Fruit fly (Drosophila melanogaster) whole organism, embryonic: ENCODE results near the gene Gr93d.

ENCODE experiments used
- Ada2b ChIP-seq: fragments of 200-800 bp; sonication (Bioruptor generic); IDR thresholded peaks from 2 replicates; pipeline ENCODE4 v1.3.6; 2022; ENCODE audit warnings: missing biosample characterization, missing genetic modification characterization
- Bteb2 ChIP-seq: fragments of 200-800 bp; sonication (Bioruptor generic); optimal IDR thresholded peaks from 2 replicates; lab custom pipeline; 2016; ENCODE audit warnings: missing biosample characterization, missing genetic modification characterization
- C15 ChIP-seq: fragments of 200-800 bp; sonication (Bioruptor generic); IDR thresholded peaks from 3 replicates; pipeline ENCODE4 v1.3.6; 2022; ENCODE audit warnings: missing biosample characterization, missing genetic modification characterization
- CG10274 ChIP-seq: fragments of 200-800 bp; sonication (Bioruptor generic); optimal IDR thresholded peaks from 3 replicates; lab custom pipeline; 2017; ENCODE audit warnings: missing biosample characterization, mild to moderate bottlenecking, missing genetic modification characterization
- CG10321 ChIP-seq: fragments of 200-800 bp; sonication (Bioruptor generic); IDR thresholded peaks from 2 replicates; pipeline ENCODE4 v1.3.6; 2022; ENCODE audit warnings: missing biosample characterization, missing genetic modification characterization
- CG12219 ChIP-seq: fragments of 200-800 bp; sonication (Bioruptor generic); optimal IDR thresholded peaks from 3 replicates; lab custom pipeline; 2018; ENCODE audit warnings: missing biosample characterization, mild to moderate bottlenecking, missing genetic modification characterization
- CG12236 ChIP-seq: fragments of 200-800 bp; sonication (Bioruptor generic); optimal IDR thresholded peaks from 2 replicates; lab custom pipeline; 2016; ENCODE audit warnings: missing biosample characterization, missing genetic modification characterization
- CG12391 ChIP-seq: fragments of 200-800 bp; sonication (Bioruptor generic); optimal IDR thresholded peaks from 3 replicates; lab custom pipeline; 2018; ENCODE audit warnings: missing biosample characterization, mild to moderate bottlenecking, missing genetic modification characterization, moderate library complexity
- CG12769 ChIP-seq: fragments of 200-800 bp; sonication (Bioruptor generic); optimal IDR thresholded peaks from 2 replicates; lab custom pipeline; 2019; ENCODE audit warnings: missing biosample characterization, mild to moderate bottlenecking, missing genetic modification characterization, moderate library complexity
- CG16779 ChIP-seq: fragments of 200-800 bp; sonication (Bioruptor generic); IDR thresholded peaks from 2 replicates; pipeline ENCODE4 v1.3.6; 2022; ENCODE audit warnings: missing biosample characterization, missing genetic modification characterization
- CG16863 ChIP-seq: fragments of 200-800 bp; sonication (Bioruptor generic); optimal IDR thresholded peaks from 3 replicates; lab custom pipeline; 2016; ENCODE audit warnings: missing biosample characterization, missing genetic modification characterization
- CG18599 ChIP-seq: fragments of 200-800 bp; sonication (Bioruptor generic); optimal IDR thresholded peaks from 3 replicates; lab custom pipeline; 2017; ENCODE audit warnings: missing biosample characterization, missing genetic modification characterization, mild to moderate bottlenecking, moderate library complexity, missing genetic modification reagents
- CG2678 ChIP-seq: fragments of 200-800 bp; sonication (Bioruptor generic); optimal IDR thresholded peaks from 3 replicates; lab custom pipeline; 2019; ENCODE audit warnings: missing biosample characterization, mild to moderate bottlenecking, missing genetic modification characterization, moderate library complexity
- CG31365 ChIP-seq: fragments of 200-800 bp; sonication (Bioruptor generic); optimal IDR thresholded peaks from 2 replicates; lab custom pipeline; 2018; ENCODE audit warnings: missing biosample characterization, mild to moderate bottlenecking, missing genetic modification characterization
- CG31441 ChIP-seq: fragments of 200-800 bp; sonication (Bioruptor generic); IDR thresholded peaks from 2 replicates; pipeline ENCODE4 v1.3.6; 2022; ENCODE audit warnings: missing biosample characterization, missing genetic modification characterization
- CG3163 ChIP-seq: fragments of 200-800 bp; sonication (Bioruptor generic); optimal IDR thresholded peaks from 3 replicates; lab custom pipeline; 2016; ENCODE audit warnings: missing biosample characterization, missing genetic modification characterization
- CG32772 ChIP-seq: fragments of 200-800 bp; sonication (Bioruptor generic); IDR thresholded peaks from 2 replicates; pipeline ENCODE4 v1.3.6; 2022; ENCODE audit warnings: missing biosample characterization, missing genetic modification characterization
- CG33557 ChIP-seq: fragments of 200-800 bp; sonication (Bioruptor generic); optimal IDR thresholded peaks from 2 replicates; lab custom pipeline; 2019; ENCODE audit warnings: missing biosample characterization, mild to moderate bottlenecking, missing genetic modification characterization, moderate library complexity
- CG3407 ChIP-seq: fragments of 200-800 bp; sonication (Bioruptor generic); optimal IDR thresholded peaks from 2 replicates; lab custom pipeline; 2018; ENCODE audit warnings: missing biosample characterization, mild to moderate bottlenecking, missing genetic modification characterization
- CG34224 ChIP-seq: fragments of 200-800 bp; sonication (Bioruptor generic); IDR thresholded peaks from 3 replicates; pipeline ENCODE4 v1.3.6; 2022; ENCODE audit warnings: missing biosample characterization, missing genetic modification characterization; ENCODE audit not compliant: partially characterized antibody
- CG5245 ChIP-seq: fragments of 200-800 bp; sonication (Bioruptor generic); optimal IDR thresholded peaks from 3 replicates; lab custom pipeline; 2016; ENCODE audit warnings: missing biosample characterization, missing genetic modification characterization
- CG7357 ChIP-seq: fragments of 200-800 bp; sonication (Bioruptor generic); IDR thresholded peaks from 3 replicates; pipeline ENCODE4 v1.3.6; 2022; ENCODE audit warnings: missing biosample characterization, missing genetic modification characterization
- CG8281 ChIP-seq: fragments of 200-800 bp; sonication (Bioruptor generic); optimal IDR thresholded peaks from 2 replicates; lab custom pipeline; 2018; ENCODE audit warnings: missing biosample characterization, mild to moderate bottlenecking, missing genetic modification characterization, moderate library complexity
- Camta ChIP-seq: fragments of 200-800 bp; sonication (Bioruptor generic); optimal IDR thresholded peaks from 2 replicates; lab custom pipeline; 2016; ENCODE audit warnings: missing biosample characterization, missing genetic modification characterization
- CoRest ChIP-seq: fragments of 200-800 bp; sonication (Bioruptor generic); optimal IDR thresholded peaks from 3 replicates; lab custom pipeline; 2018; ENCODE audit warnings: missing biosample characterization, mild to moderate bottlenecking, missing genetic modification characterization, moderate library complexity
- D19A ChIP-seq: fragments of 200-800 bp; optimal IDR thresholded peaks from 3 replicates; lab custom pipeline; 2019; ENCODE audit warnings: missing biosample characterization, mild to moderate bottlenecking, missing genetic modification characterization, moderate library complexity
- H15 ChIP-seq: fragments of 200-800 bp; sonication (Bioruptor generic); IDR thresholded peaks from 3 replicates; pipeline ENCODE4 v1.3.6; 2022; ENCODE audit warnings: missing biosample characterization, missing genetic modification characterization
- Hmx ChIP-seq: fragments of 200-800 bp; sonication (Bioruptor generic); optimal IDR thresholded peaks from 2 replicates; lab custom pipeline; 2016; ENCODE audit warnings: missing biosample characterization, missing genetic modification characterization
- Lim3 ChIP-seq: fragments of 200-800 bp; sonication (Bioruptor generic); IDR thresholded peaks from 2 replicates; pipeline ENCODE4 v1.3.6; 2022; ENCODE audit warnings: missing biosample characterization, missing genetic modification characterization
- Nf-YB ChIP-seq: fragments of 200-800 bp; sonication (Bioruptor generic); optimal IDR thresholded peaks from 3 replicates; lab custom pipeline; 2019; ENCODE audit warnings: missing biosample characterization, mild to moderate bottlenecking, missing genetic modification characterization, moderate library complexity
- Xrp1 ChIP-seq: fragments of 200-800 bp; sonication (Bioruptor generic); IDR thresholded peaks from 2 replicates; pipeline ENCODE4 v1.3.6; 2022; ENCODE audit warnings: missing biosample characterization, missing genetic modification characterization
- az2 ChIP-seq: fragments of 200-800 bp; sonication (Bioruptor generic); optimal IDR thresholded peaks from 3 replicates; lab custom pipeline; 2016; ENCODE audit warnings: missing biosample characterization, missing genetic modification characterization
- chinmo ChIP-seq: fragments of 200-800 bp; sonication (Bioruptor generic); IDR thresholded peaks from 4 replicates; pipeline ENCODE4 v1.3.6; 2022; ENCODE audit warnings: missing biosample characterization, missing genetic modification characterization; ENCODE audit not compliant: partially characterized antibody
- crp ChIP-seq, 2 experiments: fragments of 200-800 bp; sonication (Bioruptor generic); optimal IDR thresholded peaks; 2 replicates in 1 of 2; 3 replicates in 1 of 2; lab custom pipeline; 2017; ENCODE audit warnings: missing biosample characterization in 2 of 2, missing genetic modification characterization in 2 of 2, mild to moderate bottlenecking in 1 of 2, moderate library complexity in 1 of 2
- dmrt11E ChIP-seq: fragments of 200-800 bp; sonication (Bioruptor generic); optimal IDR thresholded peaks from 3 replicates; lab custom pipeline; 2018; ENCODE audit warnings: missing biosample characterization, mild to moderate bottlenecking, missing genetic modification characterization, moderate library complexity
- dmrt99B ChIP-seq: fragments of 200-800 bp; sonication (Bioruptor generic); optimal IDR thresholded peaks from 2 replicates; lab custom pipeline; 2018; ENCODE audit warnings: missing biosample characterization, mild to moderate bottlenecking, missing genetic modification characterization, moderate library complexity
- esg ChIP-seq: fragments of 200-800 bp; sonication (Bioruptor generic); conservative IDR thresholded peaks from 2 replicates; pipeline ENCODE4 v1.3.6; 2022; ENCODE audit warnings: missing biosample characterization, missing genetic modification characterization
- gce ChIP-seq: fragments of 200-800 bp; sonication (Bioruptor generic); IDR thresholded peaks from 3 replicates; pipeline ENCODE4 v1.3.6; 2022; ENCODE audit warnings: missing biosample characterization, missing genetic modification characterization
- gem ChIP-seq: fragments of 200-800 bp; sonication (Bioruptor generic); optimal IDR thresholded peaks from 2 replicates; lab custom pipeline; 2019; ENCODE audit warnings: missing biosample characterization, mild to moderate bottlenecking, missing genetic modification characterization, moderate library complexity
- gfzf ChIP-seq: fragments of 200-800 bp; sonication (Bioruptor generic); optimal IDR thresholded peaks from 2 replicates; lab custom pipeline; 2016; ENCODE audit warnings: missing biosample characterization, mild to moderate bottlenecking, missing genetic modification characterization, moderate library complexity
- grau ChIP-seq: fragments of 200-800 bp; optimal IDR thresholded peaks from 3 replicates; lab custom pipeline; 2019; ENCODE audit warnings: missing biosample characterization, mild to moderate bottlenecking, missing genetic modification characterization, moderate library complexity
- grn ChIP-seq: fragments of 200-800 bp; sonication (Bioruptor generic); optimal IDR thresholded peaks from 3 replicates; lab custom pipeline; 2017; ENCODE audit warnings: missing biosample characterization, missing genetic modification characterization
- h ChIP-seq: fragments of >200 bp; optimal IDR thresholded peaks from 2 replicates; lab custom pipeline; 2017
- inv ChIP-seq: fragments of 200-800 bp; sonication (Bioruptor generic); IDR thresholded peaks from 2 replicates; pipeline ENCODE4 v1.3.6; 2022; ENCODE audit warnings: missing biosample characterization, missing genetic modification characterization; ENCODE audit not compliant: partially characterized antibody
- otp ChIP-seq: fragments of 200-800 bp; sonication (Bioruptor generic); IDR thresholded peaks from 3 replicates; pipeline ENCODE4, ENCODE4 v1.3.6; 2022; ENCODE audit warnings: missing biosample characterization, missing genetic modification characterization
- rib ChIP-seq: fragments of 200-800 bp; sonication (Bioruptor generic); IDR thresholded peaks from 2 replicates; pipeline ENCODE4 v1.3.6; 2022; ENCODE audit warnings: missing biosample characterization, missing genetic modification characterization
- sug ChIP-seq: fragments of 200-800 bp; optimal IDR thresholded peaks from 2 replicates; lab custom pipeline; 2019; ENCODE audit warnings: missing biosample characterization, mild to moderate bottlenecking, missing genetic modification characterization, moderate library complexity
- tap ChIP-seq: fragments of 200-800 bp; optimal IDR thresholded peaks from 3 replicates; lab custom pipeline; 2019; ENCODE audit warnings: missing biosample characterization, mild to moderate bottlenecking, missing genetic modification characterization, moderate library complexity
- twi ChIP-seq: fragments of 200-800 bp; optimal IDR thresholded peaks from 2 replicates; lab custom pipeline; 2019; ENCODE audit warnings: missing biosample characterization, mild to moderate bottlenecking, missing genetic modification characterization, moderate library complexity

Gene Gr93d

dm6 chr3R:21835388-21836200 lies 10.9 kb downstream of the Gr93d start (continued):
- TF ChIP-seq esg (GFP tag; lab: Robert Waterston, UW) (no peak), grau (peak; percentile 6), D19A (no peak), gce (0 out of 3 replicates have a peak, but pooled peaks have one; percentile 10), CG33557 (GFP tag; lab: Kevin White, UChicago) (peak; percentile 75), chinmo (GFP tag; lab: Robert Waterston, UW) (no peak), Ada2b (GFP tag; lab: Robert Waterston, UW) (no peak), az2 (GFP tag; lab: Kevin White, UChicago) (no peak), CG10321 (no peak), tap (tag; lab: Kevin White, UChicago) (no peak), CG5245 (GFP tag; lab: Kevin White, UChicago) (no peak), otp (GFP tag; lab: Robert Waterston, UW) (peak; percentile 23; the same call in 1 of the 3 replicates), gem (peak; percentile 24), CG8281 (tag; lab: Kevin White, UChicago) (no peak), Hmx (GFP tag; lab: Kevin White, UChicago) (no peak), CG16779 (no peak), Bteb2 (no peak), Lim3 (GFP tag; lab: Robert Waterston, UW) (no peak), sug (tag; lab: Kevin White, UChicago) (peak; percentile 72), CG31441 (GFP tag; lab: Robert Waterston, UW) (no peak), Xrp1 (peak; percentile 10), CG10274 (no peak), twi (tag; lab: Kevin White, UChicago) (peak; percentile 33), Camta (no peak), CG2678 (peak; percentile 0), CG31365 (no peak), CoRest (no peak), h (lab: Kevin White, UChicago) (no peak), inv (no peak), CG34224 (GFP tag; lab: Robert Waterston, UW) (no peak), CG12219 (peak; percentile 9), dmrt99B (tag; lab: Kevin White, UChicago) (peak; percentile 12), CG3407 (GFP tag; lab: Kevin White, UChicago) (peak; percentile 7), CG7357 (GFP tag; lab: Robert Waterston, UW) (no peak), CG12236 (no peak), C15 (GFP tag; lab: Robert Waterston, UW) (no peak), grn (peak; percentile 66), CG18599 (no peak), CG32772 (GFP tag; lab: Robert Waterston, UW) (peak; percentile 25; the same call in 1 of the 2 replicates), CG12769 (tag; lab: Kevin White, UChicago) (no peak), CG16863 (GFP tag; lab: Kevin White, UChicago) (no peak), dmrt11E (tag; lab: Kevin White, UChicago) (peak; percentile 65), rib (GFP tag; lab: Robert Waterston, UW) (0 out of 2 replicates have a peak, but pooled peaks have one; percentile 40), CG3163 (no peak), H15 (GFP tag; lab: Robert Waterston, UW) (no peak), Nf-YB (peak; percentile 20), crp (GFP tag; optimal IDR thresholded peaks at IDR 0.05; lab: Kevin White, UChicago) (no peak), gfzf (GFP tag; lab: Kevin White, UChicago) (no peak), CG12391 (tag; lab: Kevin White, UChicago) (peak; percentile 24)
